Worm (Caenorhabditis elegans) whole organism, L3 larva: ENCODE measurements around the gene Y73B6BL.27.

Source experiments
- aly-2 ChIP-seq: fragments of 150-350 bp; optimal IDR thresholded peaks from 2 replicates; lab custom pipeline; 2014; ENCODE audit warnings: missing biosample characterization, missing genetic modification characterization
- ceh-82 ChIP-seq: fragments of 150-350 bp; optimal IDR thresholded peaks from 2 replicates; lab custom pipeline; 2014; ENCODE audit warnings: missing biosample characterization, missing genetic modification characterization
- mml-1 ChIP-seq: fragments of 150-350 bp; sonication (generic microtip); optimal IDR thresholded peaks from 3 replicates; lab custom pipeline; 2014; ENCODE audit warnings: missing biosample characterization, missing genetic modification characterization
- nhr-11 ChIP-seq: fragments of 150-350 bp; optimal IDR thresholded peaks from 2 replicates; lab custom pipeline; 2014; ENCODE audit warnings: missing biosample characterization, missing genetic modification characterization
- snpc-4 ChIP-seq: fragments of 150-350 bp; optimal IDR thresholded peaks from 2 replicates; lab custom pipeline; 2014; ENCODE audit warnings: missing biosample characterization, missing genetic modification characterization
- unc-39 ChIP-seq: sonication (generic microtip); optimal IDR thresholded peaks from 4 replicates; lab custom pipeline; 2017; ENCODE audit warnings: missing biosample characterization, missing genetic modification characterization
- ztf-11 ChIP-seq: fragments of 150-350 bp; optimal IDR thresholded peaks from 2 replicates; lab custom pipeline; 2014; ENCODE audit warnings: missing biosample characterization, missing genetic modification characterization

- TF ChIP-seq aly-2 (no peak), unc-39 (tag; lab: Kevin White, UChicago) (no peak), ceh-82 (tag; lab: Kevin White, UChicago) (no peak), snpc-4 (tag; lab: Kevin White, UChicago) (no peak), mml-1 (tag; lab: Kevin White, UChicago) (no peak), nhr-11 (tag; lab: Kevin White, UChicago) (no peak), ztf-11 (no peak)
These were observed 23.1 kb upstream of the Y73B6BL.27 start for ce11 chrIV:6496103-6496502.
